Worm (Caenorhabditis elegans): ENCODE results near the gene gon-4.

DNA sequence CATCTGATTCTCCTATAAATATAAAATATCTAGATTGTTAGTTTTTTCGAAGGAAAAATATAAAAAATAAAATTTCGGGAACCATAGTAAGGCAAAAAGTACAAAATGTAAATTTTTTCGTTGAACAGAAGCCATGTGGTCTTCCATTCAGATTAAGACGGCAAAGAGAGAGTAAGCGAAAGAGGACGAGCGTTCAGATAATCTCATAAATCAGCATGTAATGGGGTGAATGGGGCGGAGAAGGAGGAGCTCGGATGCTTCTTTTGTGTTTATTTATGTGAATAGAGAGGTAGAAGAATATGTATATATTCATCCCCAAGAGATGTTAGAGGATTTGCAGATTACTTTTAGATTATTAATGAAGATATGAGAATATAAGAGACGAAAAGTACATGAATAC, 23.3 kb upstream of the gon-4 start, which contains the start of gene pxf-1:
- TF ChIP-seq F49E8.2 (tag; optimal IDR thresholded peaks at IDR 0.05; ENCODE audit: insufficient read depth): no peak
- TF ChIP-seq ztf-25 (GFP tag; IDR thresholded peaks at IDR 0.05): no peak
- TF ChIP-seq lsl-1 (GFP tag; optimal IDR thresholded peaks at IDR 0.05): no peak

All from whole organism, young adult.